Worm (Caenorhabditis elegans) whole organism, late embryonic: Measurements from ENCODE around the gene puf-7.
"Not testable (repeated sequence)": the region's sequence is repeated elsewhere in the genome, so short reads cannot be mapped to it uniquely, and the experiment has no call there.

Source experiments
- F13H6.1 ChIP-seq: sonication (generic microtip); optimal IDR thresholded peaks from 2 replicates; lab custom pipeline; 2016; ENCODE audit warnings: missing genetic modification characterization, missing compliant biosample characterization
- Y22D7AL.16 ChIP-seq: sonication (generic microtip); optimal IDR thresholded peaks from 2 replicates; lab custom pipeline; 2016; ENCODE audit warnings: missing genetic modification characterization, missing compliant biosample characterization
- ceh-14 ChIP-seq: sonication (generic microtip); optimal IDR thresholded peaks from 2 replicates; lab custom pipeline; 2016; ENCODE audit warnings: missing genotype, missing genetic modification characterization, missing compliant biosample characterization
- ceh-19 ChIP-seq: fragments of 200-800 bp; sonication (Bioruptor generic); optimal IDR thresholded peaks from 2 replicates; lab custom pipeline; 2018; ENCODE audit warnings: mild to moderate bottlenecking, missing genetic modification characterization, missing compliant biosample characterization
- ceh-45 ChIP-seq: fragments of 200-800 bp; sonication (Bioruptor generic); IDR thresholded peaks from 2 replicates; pipeline ENCODE4 v1.3.6; 2022; ENCODE audit warnings: missing genetic modification reagents, missing genetic modification characterization, missing compliant biosample characterization
- dve-1 ChIP-seq: sonication (generic microtip); optimal IDR thresholded peaks from 2 replicates; lab custom pipeline; 2017; ENCODE audit warnings: antibody characterized with exemption, mild to moderate bottlenecking, missing genetic modification characterization, missing compliant biosample characterization
- madf-2 ChIP-seq: sonication (generic microtip); optimal IDR thresholded peaks from 2 replicates; lab custom pipeline; 2017; ENCODE audit warnings: missing genetic modification characterization, missing compliant biosample characterization
- nfya-1 ChIP-seq: sonication (generic microtip); optimal IDR thresholded peaks from 2 replicates; lab custom pipeline; 2017; ENCODE audit warnings: missing genetic modification characterization, mild to moderate bottlenecking, missing compliant biosample characterization, antibody characterized with exemption, moderate library complexity
- nhr-11 ChIP-seq: fragments of 150-350 bp; optimal IDR thresholded peaks from 2 replicates; lab custom pipeline; 2014; ENCODE audit warnings: missing biosample characterization, missing genetic modification characterization
- nhr-232 ChIP-seq: sonication (generic microtip); optimal IDR thresholded peaks from 2 replicates; lab custom pipeline; 2016; ENCODE audit warnings: missing genetic modification characterization, missing compliant biosample characterization
- odd-2 ChIP-seq: sonication (generic microtip); optimal IDR thresholded peaks from 2 replicates; lab custom pipeline; 2017; ENCODE audit warnings: antibody characterized with exemption, mild to moderate bottlenecking, missing genetic modification characterization, missing compliant biosample characterization
- pha-4 ChIP-seq: fragments of 150-350 bp; optimal IDR thresholded peaks from 2 replicates; lab custom pipeline; 2018; ENCODE audit warnings: missing biosample characterization, missing genetic modification reagents, missing genetic modification characterization
- pqm-1 ChIP-seq: sonication (generic microtip); optimal IDR thresholded peaks from 2 replicates; lab custom pipeline; 2016; ENCODE audit warnings: missing genetic modification characterization, missing compliant biosample characterization
- unc-86 ChIP-seq: sonication (generic microtip); optimal IDR thresholded peaks from 2 replicates; lab custom pipeline; 2016; ENCODE audit warnings: missing genetic modification characterization, missing compliant biosample characterization

- not testable (repeated sequence) for TF ChIP-seq nhr-232 (tag; lab: Kevin White, UChicago); pha-4 (tag; lab: Kevin White, UChicago); nhr-11 (tag; lab: Kevin White, UChicago); pqm-1; F13H6.1; ceh-45 (GFP tag; lab: Robert Waterston, UW); ceh-19 (GFP tag; lab: Kevin White, UChicago); dve-1; unc-86 (tag; lab: Kevin White, UChicago); ceh-14 (tag; lab: Kevin White, UChicago); madf-2; Y22D7AL.16; odd-2; nfya-1 (tag; lab: Kevin White, UChicago)
These were observed 22.1 kb upstream of the puf-7 start, which contains the start of gene Y52D5A.2 for ce11 chrIV:5464403-5464802.
